Fruit fly (Drosophila melanogaster) whole organism, embryonic: ENCODE data around the gene Lcp65Aa.

Experiments
- CG11696 ChIP-seq: fragments of 200-800 bp; sonication (Bioruptor generic); IDR thresholded peaks from 2 replicates; pipeline ENCODE4 v1.3.6; 2022; ENCODE audit warnings: missing biosample characterization, missing genetic modification characterization
- CG12104 ChIP-seq: fragments of 200-800 bp; sonication (Bioruptor generic); optimal IDR thresholded peaks from 3 replicates; lab custom pipeline; 2016; ENCODE audit warnings: missing biosample characterization, missing genetic modification characterization
- CG12769 ChIP-seq: fragments of 200-800 bp; sonication (Bioruptor generic); optimal IDR thresholded peaks from 2 replicates; lab custom pipeline; 2019; ENCODE audit warnings: missing biosample characterization, mild to moderate bottlenecking, missing genetic modification characterization, moderate library complexity
- CG13894 ChIP-seq: fragments of 200-800 bp; sonication (Bioruptor generic); optimal IDR thresholded peaks from 3 replicates; lab custom pipeline; 2018; ENCODE audit warnings: missing biosample characterization, mild to moderate bottlenecking, missing genetic modification characterization, moderate library complexity
- CG15514 ChIP-seq: fragments of 200-800 bp; sonication (Bioruptor generic); optimal IDR thresholded peaks from 3 replicates; lab custom pipeline; 2017; ENCODE audit warnings: missing biosample characterization, missing genetic modification characterization, mild to moderate bottlenecking, moderate library complexity, missing genetic modification reagents
- CG17612 ChIP-seq: fragments of 200-800 bp; sonication (Bioruptor generic); IDR thresholded peaks from 2 replicates; pipeline ENCODE4 v1.3.6; 2022; ENCODE audit warnings: missing biosample characterization, missing genetic modification characterization
- CG17829 ChIP-seq: fragments of 200-800 bp; optimal IDR thresholded peaks from 2 replicates; lab custom pipeline; 2019; ENCODE audit warnings: missing biosample characterization, mild to moderate bottlenecking, missing genetic modification characterization, moderate library complexity
- CG18011 ChIP-seq: fragments of 200-800 bp; sonication (Bioruptor generic); optimal IDR thresholded peaks from 2 replicates; lab custom pipeline; 2017; ENCODE audit warnings: missing biosample characterization, missing genetic modification characterization, mild to moderate bottlenecking, moderate library complexity, missing genotype
- CG32532 ChIP-seq: fragments of 200-800 bp; sonication (Bioruptor generic); IDR thresholded peaks from 2 replicates; pipeline ENCODE4 v1.3.6; 2022; ENCODE audit warnings: missing biosample characterization, missing genetic modification characterization
- CG4360 ChIP-seq: fragments of 200-800 bp; sonication (Bioruptor generic); IDR thresholded peaks from 2 replicates; pipeline ENCODE4 v1.3.6; 2022; ENCODE audit warnings: missing biosample characterization, missing genetic modification characterization
- CG4854 ChIP-seq: fragments of 200-800 bp; sonication (Bioruptor generic); optimal IDR thresholded peaks from 2 replicates; lab custom pipeline; 2016; ENCODE audit warnings: missing biosample characterization, missing genetic modification characterization, inconsistent platforms
- CG5953 ChIP-seq: fragments of 200-800 bp; sonication (Bioruptor generic); IDR thresholded peaks from 2 replicates; pipeline ENCODE4 v1.3.6; 2022; ENCODE audit warnings: missing biosample characterization, missing genetic modification characterization
- CG6689 ChIP-seq: fragments of 200-800 bp; sonication (Bioruptor generic); IDR thresholded peaks from 2 replicates; pipeline ENCODE4 v1.3.6; 2022; ENCODE audit warnings: missing biosample characterization, missing genetic modification characterization
- CG6791 ChIP-seq: fragments of 200-800 bp; sonication (Bioruptor generic); IDR thresholded peaks from 3 replicates; pipeline ENCODE4 v1.3.6; 2022; ENCODE audit warnings: missing biosample characterization, missing genetic modification characterization; ENCODE audit not compliant: partially characterized antibody
- CG7357 ChIP-seq: fragments of 200-800 bp; sonication (Bioruptor generic); IDR thresholded peaks from 3 replicates; pipeline ENCODE4 v1.3.6; 2022; ENCODE audit warnings: missing biosample characterization, missing genetic modification characterization
- D ChIP-seq, 2 experiments: fragments of 200-800 bp in 1 of 2; fragments of >200 bp in 1 of 2; sonication (Bioruptor generic) in 1 of 2; optimal IDR thresholded peaks; 2 replicates in 1 of 2; 3 replicates in 1 of 2; lab custom pipeline; 2017; ENCODE audit warnings: mild to moderate bottlenecking in 1 of 2, missing biosample characterization in 1 of 2, missing genetic modification characterization in 1 of 2, missing genetic modification reagents in 1 of 2
- Deaf1 ChIP-seq: fragments of 200-800 bp; optimal IDR thresholded peaks from 3 replicates; lab custom pipeline; 2019; ENCODE audit warnings: missing biosample characterization, mild to moderate bottlenecking, missing genetic modification characterization, moderate library complexity
- Dll ChIP-seq: fragments of 200-800 bp; sonication (Bioruptor generic); IDR thresholded peaks from 4 replicates; pipeline ENCODE4 v1.3.6; 2022; ENCODE audit warnings: missing biosample characterization, missing genetic modification characterization; ENCODE audit not compliant: partially characterized antibody
- Drgx ChIP-seq: fragments of 200-800 bp; sonication (Bioruptor generic); IDR thresholded peaks from 2 replicates; pipeline ENCODE4 v1.3.6; 2022; ENCODE audit warnings: missing biosample characterization, missing genetic modification characterization
- GATAe ChIP-seq: fragments of 200-800 bp; sonication (Bioruptor generic); conservative IDR thresholded peaks from 2 replicates; pipeline ENCODE4 v1.3.6; 2022; ENCODE audit warnings: missing biosample characterization, missing genetic modification characterization
- HLH54F ChIP-seq: fragments of 200-800 bp; sonication (Bioruptor generic); optimal IDR thresholded peaks from 3 replicates; lab custom pipeline; 2016; ENCODE audit warnings: missing biosample characterization, missing genetic modification characterization
- Hand ChIP-seq: fragments of 200-800 bp; sonication (Bioruptor generic); optimal IDR thresholded peaks from 2 replicates; lab custom pipeline; 2017; ENCODE audit warnings: mild to moderate bottlenecking, missing biosample characterization, missing genetic modification reagents, missing genetic modification characterization
- HmgZ ChIP-seq: fragments of 200-800 bp; sonication (Bioruptor generic); optimal IDR thresholded peaks from 2 replicates; lab custom pipeline; 2018; ENCODE audit warnings: missing biosample characterization, mild to moderate bottlenecking, missing genetic modification characterization
- Hr3 ChIP-seq: fragments of 200-800 bp; sonication (Bioruptor generic); optimal IDR thresholded peaks from 3 replicates; lab custom pipeline; 2016; ENCODE audit warnings: missing biosample characterization, missing genetic modification characterization
- Hr51 ChIP-seq, 2 experiments: fragments of 200-800 bp; sonication (Bioruptor generic); optimal IDR thresholded peaks; 2 replicates in 1 of 2; 3 replicates in 1 of 2; lab custom pipeline; 2016 to 2018; ENCODE audit warnings: missing biosample characterization in 2 of 2, missing genetic modification characterization in 2 of 2, mild to moderate bottlenecking in 1 of 2, moderate library complexity in 1 of 2
- NK7.1 ChIP-seq: fragments of 200-800 bp; sonication (Bioruptor generic); optimal IDR thresholded peaks from 3 replicates; lab custom pipeline; 2016; ENCODE audit warnings: missing biosample characterization, missing genetic modification characterization
- NfI ChIP-seq: fragments of 200-800 bp; sonication (Bioruptor generic); optimal IDR thresholded peaks from 3 replicates; lab custom pipeline; 2018; ENCODE audit warnings: missing biosample characterization, mild to moderate bottlenecking, missing genetic modification characterization, moderate library complexity
- Ptx1 ChIP-seq: fragments of 200-800 bp; sonication (Bioruptor generic); IDR thresholded peaks from 2 replicates; pipeline ENCODE4 v1.3.6; 2022; ENCODE audit warnings: missing biosample characterization, missing genetic modification characterization
- Ravus ChIP-seq: fragments of 200-800 bp; sonication (Bioruptor generic); IDR thresholded peaks from 2 replicates; pipeline ENCODE4 v1.3.6; 2022; ENCODE audit warnings: missing biosample characterization, missing genetic modification characterization
- Spps ChIP-seq: fragments of 200-800 bp; sonication (Bioruptor generic); optimal IDR thresholded peaks from 2 replicates; lab custom pipeline; 2018; ENCODE audit warnings: missing biosample characterization, mild to moderate bottlenecking, missing genetic modification characterization
- Xbp1 ChIP-seq: fragments of 200-800 bp; sonication (Bioruptor generic); optimal IDR thresholded peaks from 3 replicates; lab custom pipeline; 2016; ENCODE audit warnings: missing biosample characterization, mild to moderate bottlenecking, missing genetic modification characterization
- chinmo ChIP-seq: fragments of 200-800 bp; sonication (Bioruptor generic); IDR thresholded peaks from 4 replicates; pipeline ENCODE4 v1.3.6; 2022; ENCODE audit warnings: missing biosample characterization, missing genetic modification characterization; ENCODE audit not compliant: partially characterized antibody
- exex ChIP-seq: fragments of 200-800 bp; sonication (Bioruptor generic); optimal IDR thresholded peaks from 4 replicates; lab custom pipeline; 2018; ENCODE audit warnings: missing biosample characterization, mild to moderate bottlenecking, missing genetic modification characterization, moderate library complexity
- lmd ChIP-seq: fragments of 200-800 bp; sonication (Bioruptor generic); IDR thresholded peaks from 2 replicates; pipeline ENCODE4 v1.3.6; 2022; ENCODE audit warnings: missing biosample characterization, missing genetic modification characterization
- nerfin-1 ChIP-seq: fragments of 200-800 bp; sonication (Bioruptor generic); optimal IDR thresholded peaks from 3 replicates; lab custom pipeline; 2019; ENCODE audit warnings: missing biosample characterization, mild to moderate bottlenecking, missing genetic modification characterization, moderate library complexity
- nom ChIP-seq: fragments of 200-800 bp; sonication (Bioruptor generic); optimal IDR thresholded peaks from 2 replicates; lab custom pipeline; 2017; ENCODE audit warnings: missing biosample characterization, missing genetic modification characterization, mild to moderate bottlenecking, moderate library complexity, missing genetic modification reagents
- oc ChIP-seq: fragments of 200-800 bp; sonication (Bioruptor generic); optimal IDR thresholded peaks from 2 replicates; lab custom pipeline; 2018; ENCODE audit warnings: missing biosample characterization, mild to moderate bottlenecking, missing genetic modification characterization, moderate library complexity
- onecut ChIP-seq: fragments of 200-800 bp; sonication (Bioruptor generic); IDR thresholded peaks from 2 replicates; pipeline ENCODE4 v1.3.6; 2022; ENCODE audit warnings: missing biosample characterization, missing genetic modification characterization
- otp ChIP-seq: fragments of 200-800 bp; sonication (Bioruptor generic); IDR thresholded peaks from 3 replicates; pipeline ENCODE4, ENCODE4 v1.3.6; 2022; ENCODE audit warnings: missing biosample characterization, missing genetic modification characterization
- p53 ChIP-seq: fragments of 200-800 bp; sonication (Bioruptor generic); optimal IDR thresholded peaks from 2 replicates; lab custom pipeline; 2016; ENCODE audit warnings: missing biosample characterization, missing genetic modification characterization
- pum ChIP-seq: fragments of 200-800 bp; sonication (Bioruptor generic); optimal IDR thresholded peaks from 2 replicates; lab custom pipeline; 2016; ENCODE audit warnings: missing biosample characterization, missing genetic modification characterization
- sc ChIP-seq, 3 experiments: fragments of >200 bp in 2 of 3; fragments of 200-800 bp in 1 of 3; sonication (Bioruptor generic) in 1 of 3; optimal IDR thresholded peaks; 2 replicates in 2 of 3; 3 replicates in 1 of 3; lab custom pipeline; 2017; ENCODE audit warnings: mild to moderate bottlenecking in 1 of 3, missing biosample characterization in 1 of 3, missing genetic modification characterization in 1 of 3, missing genetic modification reagents in 1 of 3
- sd ChIP-seq: fragments of 200-800 bp; sonication (Bioruptor generic); optimal IDR thresholded peaks from 3 replicates; lab custom pipeline; 2018; ENCODE audit warnings: missing biosample characterization, mild to moderate bottlenecking, missing genetic modification characterization, moderate library complexity
- slou ChIP-seq: fragments of 200-800 bp; sonication (Bioruptor generic); optimal IDR thresholded peaks from 3 replicates; lab custom pipeline; 2016; ENCODE audit warnings: missing biosample characterization, missing genetic modification characterization
- sqz ChIP-seq: fragments of 200-800 bp; sonication (Bioruptor generic); optimal IDR thresholded peaks from 3 replicates; lab custom pipeline; 2018; ENCODE audit warnings: missing biosample characterization, mild to moderate bottlenecking, missing genetic modification characterization
- tna ChIP-seq: fragments of 200-800 bp; sonication (Bioruptor generic); IDR thresholded peaks from 2 replicates; pipeline ENCODE4 v1.3.6; 2022; ENCODE audit warnings: missing biosample characterization, missing genetic modification characterization; ENCODE audit not compliant: partially characterized antibody
- vvl ChIP-seq: fragments of 200-800 bp; sonication (Bioruptor generic); IDR thresholded peaks from 2 replicates; pipeline ENCODE4 v1.3.6; 2022; ENCODE audit warnings: missing biosample characterization, missing genetic modification characterization

Lcp65Aa gene

DNA sequence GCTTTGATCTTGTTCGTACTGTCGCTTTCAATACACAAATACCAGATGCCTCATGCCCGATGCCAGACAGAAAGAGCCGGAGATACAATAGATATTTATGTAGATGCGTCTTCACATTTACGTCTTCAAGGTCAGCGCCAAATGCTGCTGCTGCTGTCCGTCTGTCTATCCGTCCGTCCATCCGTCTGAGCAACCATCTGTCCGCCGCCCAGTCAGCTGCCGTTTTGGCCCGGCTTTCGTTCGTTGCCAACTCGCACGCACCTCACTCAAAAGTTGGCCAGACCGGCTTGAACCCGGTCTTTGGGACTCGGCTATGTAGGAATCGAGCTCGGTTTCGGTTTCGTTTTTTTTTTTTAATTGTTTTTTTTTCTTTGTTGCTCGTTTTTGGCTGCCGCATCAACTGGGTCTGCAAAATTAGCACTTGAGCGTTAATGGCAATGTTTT is 3.9 kb downstream of the Lcp65Aa start (continued):
- TF ChIP-seq Drgx (GFP tag; lab: Robert Waterston, UW) (peak; percentile 37; the same call in 1 of the 2 replicates), CG13894 (peak; percentile 50), CG18011 (GFP tag; lab: Kevin White, UChicago) (no peak), CG4360 (no peak), CG11696 (GFP tag; lab: Robert Waterston, UW) (no peak), sd (tag; lab: Kevin White, UChicago) (peak; percentile 82), nom (GFP tag; lab: Kevin White, UChicago) (peak; percentile 96), sc (optimal IDR thresholded peaks at IDR 0.05; lab: Kevin White, UChicago) (no peak), sc (GFP tag; optimal IDR thresholded peaks at IDR 0.05; lab: Kevin White, UChicago) (no peak), CG6791 (GFP tag; lab: Robert Waterston, UW) (0 out of 3 replicates have a peak, but pooled peaks have one; percentile 6), CG12769 (peak; percentile 74), Deaf1 (tag; lab: Kevin White, UChicago) (peak; percentile 63), chinmo (GFP tag; lab: Robert Waterston, UW) (peak; percentile 98), vvl (0 out of 2 replicates have a peak, but pooled peaks have one; percentile 59), lmd (GFP tag; lab: Robert Waterston, UW) (no peak), CG17829 (no peak), exex (tag; lab: Kevin White, UChicago) (no peak)
- TF ChIP-seq, all 482 proteins: peak for 17

DNA sequence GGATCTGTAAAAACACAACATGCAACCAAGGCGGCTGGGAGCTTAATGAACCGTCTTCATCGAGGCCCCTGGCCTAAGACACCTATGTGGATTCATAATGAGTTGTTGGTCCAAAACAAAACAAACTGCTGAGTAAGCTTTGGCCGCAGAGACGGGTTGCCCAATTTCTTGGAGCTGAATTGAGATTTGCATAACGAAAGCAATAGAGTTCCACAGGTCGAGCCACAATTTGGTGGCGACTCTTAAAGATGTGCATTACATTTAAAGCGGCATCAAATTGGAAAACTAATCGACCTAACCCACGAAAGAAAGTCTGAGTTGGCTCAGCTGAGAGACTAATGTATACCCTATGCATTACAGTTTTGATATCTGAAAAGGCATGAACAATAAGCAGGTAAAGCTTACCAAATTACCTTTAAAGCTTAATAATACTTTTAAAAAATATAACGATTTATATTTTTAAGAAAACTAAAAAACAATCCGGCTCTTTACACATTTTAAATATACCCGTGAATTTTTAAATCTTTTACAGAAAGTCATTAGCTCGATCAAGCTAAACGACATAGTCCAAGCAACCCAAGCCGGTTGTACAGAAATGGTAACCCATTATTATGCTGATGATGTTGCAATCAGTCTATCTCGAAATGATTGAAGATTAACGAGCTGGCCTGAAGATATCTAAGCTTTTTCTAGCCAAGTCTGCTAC is 6.4 kb downstream of the Lcp65Aa start, which contains the start of gene CG13297:
Gene CG13297, minus strand, starts transcription at position 51 of the 706 bp plus-strand sequence.
- TF ChIP-seq sqz (peak; percentile 35), Hand (GFP tag; lab: Kevin White, UChicago) (no peak), HmgZ (tag; lab: Kevin White, UChicago) (no peak), CG12104 (GFP tag; lab: Kevin White, UChicago) (peak; percentile 27), CG6689 (peak; percentile 66), CG7357 (GFP tag; lab: Robert Waterston, UW) (no peak), NfI (GFP tag; lab: Kevin White, UChicago) (peak; percentile 43), Hr51 (GFP tag; optimal IDR thresholded peaks at IDR 0.05; lab: Kevin White, UChicago) (peak in 1 of 2 experiments; percentile 84), CG17612 (GFP tag; lab: Robert Waterston, UW) (no peak), CG32532 (GFP tag; lab: Robert Waterston, UW) (no peak), Ravus (GFP tag; lab: Robert Waterston, UW) (no peak), Dll (GFP tag; lab: Robert Waterston, UW) (no peak), tna (GFP tag; lab: Robert Waterston, UW) (no peak), lmd (GFP tag; lab: Robert Waterston, UW) (peak; percentile 50; the same call in 1 of the 2 replicates), pum (no peak), HLH54F (GFP tag; lab: Kevin White, UChicago) (no peak), onecut (GFP tag; lab: Robert Waterston, UW) (no peak), Spps (tag; lab: Kevin White, UChicago) (peak; percentile 5), Ptx1 (peak; percentile 81), otp (GFP tag; lab: Robert Waterston, UW) (no peak), slou (GFP tag; lab: Kevin White, UChicago) (no peak), GATAe (GFP tag; lab: Robert Waterston, UW) (no peak), p53 (GFP tag; lab: Kevin White, UChicago) (no peak), nerfin-1 (peak; percentile 64), CG15514 (GFP tag; lab: Kevin White, UChicago) (no peak), CG4854 (GFP tag; lab: Kevin White, UChicago) (no peak), oc (peak; percentile 16), D (optimal IDR thresholded peaks at IDR 0.05; lab: Kevin White, UChicago) (no peak), D (GFP tag; optimal IDR thresholded peaks at IDR 0.05; lab: Kevin White, UChicago) (peak; percentile 57), CG5953 (GFP tag; lab: Robert Waterston, UW) (no peak), NK7.1 (GFP tag; lab: Kevin White, UChicago) (no peak), Xbp1 (GFP tag; lab: Kevin White, UChicago) (peak; percentile 44), Hr3 (GFP tag; lab: Kevin White, UChicago) (peak; percentile 10)
